Fruit fly (Drosophila melanogaster) whole organism, prepupa: ENCODE data around the gene Ugt304A1.
A peak's percentile ranks its signal among the peaks of the same experiment; 100 is the strongest.

Experiments used
- Blimp-1 ChIP-seq: fragments of 200-800 bp; sonication (Bioruptor generic); optimal IDR thresholded peaks from 3 replicates; lab custom pipeline; 2017; ENCODE audit warnings: missing biosample characterization, missing genetic modification characterization, mild to moderate bottlenecking, moderate library complexity, missing genetic modification reagents
- CG11294 ChIP-seq: fragments of 200-800 bp; sonication (Bioruptor generic); IDR thresholded peaks from 2 replicates; pipeline ENCODE4 v1.3.6; 2022; ENCODE audit warnings: missing biosample characterization, missing genetic modification characterization
- CG11762 ChIP-seq: fragments of 200-800 bp; sonication (Bioruptor generic); optimal IDR thresholded peaks from 3 replicates; lab custom pipeline; 2016; ENCODE audit warnings: missing biosample characterization, missing genetic modification characterization; ENCODE audit not compliant: insufficient read depth
- CG11902 ChIP-seq: fragments of 200-800 bp; sonication (Bioruptor generic); optimal IDR thresholded peaks from 3 replicates; lab custom pipeline; 2016; ENCODE audit warnings: missing biosample characterization, missing genetic modification characterization
- CG15336 ChIP-seq: fragments of 200-800 bp; sonication (Bioruptor generic); IDR thresholded peaks from 2 replicates; pipeline ENCODE4 v1.3.6; 2022; ENCODE audit warnings: missing biosample characterization, missing genetic modification characterization
- CG1621 ChIP-seq: fragments of 200-800 bp; sonication (Bioruptor generic); optimal IDR thresholded peaks from 3 replicates; lab custom pipeline; 2018; ENCODE audit warnings: missing biosample characterization, mild to moderate bottlenecking, missing genetic modification characterization
- CG16779 ChIP-seq: fragments of 200-800 bp; sonication (Bioruptor generic); optimal IDR thresholded peaks from 3 replicates; lab custom pipeline; 2017; ENCODE audit warnings: missing biosample characterization, mild to moderate bottlenecking, missing genetic modification characterization
- CG4318 ChIP-seq: fragments of 200-800 bp; sonication (Bioruptor generic); optimal IDR thresholded peaks from 3 replicates; lab custom pipeline; 2017; ENCODE audit warnings: missing biosample characterization, mild to moderate bottlenecking, missing genetic modification characterization
- CG6276 ChIP-seq: fragments of 200-800 bp; sonication (Bioruptor generic); optimal IDR thresholded peaks from 2 replicates; lab custom pipeline; 2017; ENCODE audit warnings: missing biosample characterization, mild to moderate bottlenecking, missing genetic modification characterization
- CG6792 ChIP-seq: fragments of 200-800 bp; sonication (Bioruptor generic); optimal IDR thresholded peaks from 3 replicates; lab custom pipeline; 2016; ENCODE audit warnings: missing biosample characterization, missing genetic modification characterization
- CG6808 ChIP-seq: fragments of 200-800 bp; sonication (Bioruptor generic); optimal IDR thresholded peaks from 3 replicates; lab custom pipeline; 2017; ENCODE audit warnings: missing biosample characterization, missing genetic modification characterization, mild to moderate bottlenecking, moderate library complexity, missing genetic modification reagents
- CG7368 ChIP-seq: fragments of 200-800 bp; sonication (Bioruptor generic); optimal IDR thresholded peaks from 3 replicates; lab custom pipeline; 2016; ENCODE audit warnings: missing biosample characterization, missing genetic modification characterization
- CG8119 ChIP-seq: fragments of 200-800 bp; sonication (Bioruptor generic); IDR thresholded peaks from 3 replicates; pipeline ENCODE4 v1.3.6; 2022; ENCODE audit warnings: missing biosample characterization, missing genetic modification characterization
- CG8632 ChIP-seq: fragments of 200-800 bp; sonication (Bioruptor generic); optimal IDR thresholded peaks from 3 replicates; lab custom pipeline; 2016; ENCODE audit warnings: missing biosample characterization, missing genetic modification characterization
- Eip75B ChIP-seq: fragments of 200-800 bp; sonication (Bioruptor generic); optimal IDR thresholded peaks from 3 replicates; lab custom pipeline; 2016; ENCODE audit warnings: missing biosample characterization, missing genetic modification characterization
- Eip78C ChIP-seq: fragments of 200-800 bp; sonication (Bioruptor generic); peaks from one replicate; lab custom pipeline; 2016; ENCODE audit warnings: missing biosample characterization, missing genetic modification characterization
- Ets96B ChIP-seq: fragments of 200-800 bp; optimal IDR thresholded peaks from 2 replicates; lab custom pipeline; 2019; ENCODE audit warnings: missing biosample characterization, mild to moderate bottlenecking, missing genetic modification characterization, moderate library complexity
- Gug ChIP-seq: fragments of 200-800 bp; sonication (Bioruptor generic); IDR thresholded peaks from 2 replicates; pipeline ENCODE4 v1.3.6; 2022; ENCODE audit warnings: missing biosample characterization, missing genetic modification characterization
- Hr38 ChIP-seq: sonication (Bioruptor generic); optimal IDR thresholded peaks from 2 replicates; lab custom pipeline; 2016; ENCODE audit warnings: missing biosample characterization, missing genetic modification characterization
- Hr39 ChIP-seq: fragments of 200-800 bp; sonication (Bioruptor generic); optimal IDR thresholded peaks from 2 replicates; lab custom pipeline; 2016; ENCODE audit warnings: missing biosample characterization, missing genetic modification characterization
- OdsH ChIP-seq: fragments of 200-800 bp; sonication (Bioruptor generic); optimal IDR thresholded peaks from 3 replicates; lab custom pipeline; 2016; ENCODE audit warnings: missing biosample characterization, missing genetic modification characterization
- Sox14 ChIP-seq: fragments of 200-800 bp; sonication (Bioruptor generic); optimal IDR thresholded peaks from 3 replicates; lab custom pipeline; 2016; ENCODE audit warnings: missing biosample characterization, missing genetic modification characterization
- achi ChIP-seq: fragments of 200-800 bp; sonication (Bioruptor generic); optimal IDR thresholded peaks from 3 replicates; lab custom pipeline; 2016; ENCODE audit warnings: missing biosample characterization, missing genetic modification characterization
- acj6 ChIP-seq: fragments of 200-800 bp; sonication (Bioruptor generic); optimal IDR thresholded peaks from 3 replicates; lab custom pipeline; 2016; ENCODE audit warnings: missing biosample characterization, missing genetic modification characterization
- cyc ChIP-seq: fragments of 200-800 bp; sonication (Bioruptor generic); optimal IDR thresholded peaks from 3 replicates; lab custom pipeline; 2016; ENCODE audit warnings: missing biosample characterization, missing genetic modification characterization
- dac ChIP-seq: fragments of 200-800 bp; sonication (Bioruptor generic); optimal IDR thresholded peaks from 2 replicates; lab custom pipeline; 2017; ENCODE audit warnings: missing biosample characterization, mild to moderate bottlenecking, missing genetic modification characterization
- dsx ChIP-seq: fragments of 200-800 bp; optimal IDR thresholded peaks from 3 replicates; lab custom pipeline; 2019; ENCODE audit warnings: missing biosample characterization, mild to moderate bottlenecking, missing genetic modification characterization, moderate library complexity; ENCODE audit not compliant: poor library complexity, severe bottlenecking
- eg ChIP-seq: fragments of 200-800 bp; sonication (Bioruptor generic); IDR thresholded peaks from 3 replicates; pipeline ENCODE4 v1.3.6; 2022; ENCODE audit warnings: missing biosample characterization, missing genetic modification characterization
- esn ChIP-seq: fragments of 200-800 bp; sonication (Bioruptor generic); optimal IDR thresholded peaks from 2 replicates; lab custom pipeline; 2016; ENCODE audit warnings: missing biosample characterization, mild to moderate bottlenecking, missing genetic modification characterization, moderate library complexity
- fd59A ChIP-seq: fragments of 200-800 bp; sonication (Bioruptor generic); optimal IDR thresholded peaks from 2 replicates; lab custom pipeline; 2017; ENCODE audit warnings: missing biosample characterization, mild to moderate bottlenecking, missing genetic modification characterization, missing genetic modification reagents
- fd85E ChIP-seq: fragments of 200-800 bp; sonication (Bioruptor generic); optimal IDR thresholded peaks from 3 replicates; lab custom pipeline; 2016; ENCODE audit warnings: missing biosample characterization, missing genetic modification characterization
- fkh ChIP-seq: fragments of 200-800 bp; sonication (Bioruptor generic); optimal IDR thresholded peaks from 3 replicates; lab custom pipeline; 2017; ENCODE audit warnings: missing biosample characterization, mild to moderate bottlenecking, missing genetic modification characterization, moderate library complexity
- lz ChIP-seq: fragments of 200-800 bp; sonication (Bioruptor generic); optimal IDR thresholded peaks from 3 replicates; lab custom pipeline; 2016; ENCODE audit warnings: missing biosample characterization, missing genetic modification characterization
- net ChIP-seq: fragments of 200-800 bp; sonication (Bioruptor generic); optimal IDR thresholded peaks from 3 replicates; lab custom pipeline; 2016; ENCODE audit warnings: missing biosample characterization, missing genetic modification characterization
- salr ChIP-seq, 2 experiments: fragments of 200-800 bp; sonication (Bioruptor generic); optimal IDR thresholded peaks; 3 replicates each; lab custom pipeline; 2016 to 2018; ENCODE audit warnings: missing biosample characterization in 2 of 2, missing genetic modification characterization in 2 of 2, mild to moderate bottlenecking in 1 of 2
- spab ChIP-seq: fragments of 200-800 bp; sonication (Bioruptor generic); optimal IDR thresholded peaks from 2 replicates; lab custom pipeline; 2017; ENCODE audit warnings: missing biosample characterization, mild to moderate bottlenecking, missing genetic modification characterization, missing genetic modification reagents
- ss ChIP-seq, 2 experiments: fragments of 200-800 bp; sonication (Bioruptor generic); optimal IDR thresholded peaks; 2 replicates in 1 of 2; 3 replicates in 1 of 2; lab custom pipeline; 2017 to 2018; ENCODE audit warnings: mild to moderate bottlenecking in 2 of 2, missing biosample characterization in 2 of 2, missing genetic modification characterization in 2 of 2, moderate library complexity in 1 of 2
- topi ChIP-seq: fragments of 200-800 bp; sonication (Bioruptor generic); optimal IDR thresholded peaks from 3 replicates; lab custom pipeline; 2016; ENCODE audit warnings: missing biosample characterization, missing genetic modification characterization
- vri ChIP-seq: fragments of 200-800 bp; sonication (Bioruptor generic); optimal IDR thresholded peaks from 3 replicates; lab custom pipeline; 2016; ENCODE audit warnings: missing biosample characterization, mild to moderate bottlenecking, missing genetic modification characterization

The Ugt304A1 gene

DNA sequence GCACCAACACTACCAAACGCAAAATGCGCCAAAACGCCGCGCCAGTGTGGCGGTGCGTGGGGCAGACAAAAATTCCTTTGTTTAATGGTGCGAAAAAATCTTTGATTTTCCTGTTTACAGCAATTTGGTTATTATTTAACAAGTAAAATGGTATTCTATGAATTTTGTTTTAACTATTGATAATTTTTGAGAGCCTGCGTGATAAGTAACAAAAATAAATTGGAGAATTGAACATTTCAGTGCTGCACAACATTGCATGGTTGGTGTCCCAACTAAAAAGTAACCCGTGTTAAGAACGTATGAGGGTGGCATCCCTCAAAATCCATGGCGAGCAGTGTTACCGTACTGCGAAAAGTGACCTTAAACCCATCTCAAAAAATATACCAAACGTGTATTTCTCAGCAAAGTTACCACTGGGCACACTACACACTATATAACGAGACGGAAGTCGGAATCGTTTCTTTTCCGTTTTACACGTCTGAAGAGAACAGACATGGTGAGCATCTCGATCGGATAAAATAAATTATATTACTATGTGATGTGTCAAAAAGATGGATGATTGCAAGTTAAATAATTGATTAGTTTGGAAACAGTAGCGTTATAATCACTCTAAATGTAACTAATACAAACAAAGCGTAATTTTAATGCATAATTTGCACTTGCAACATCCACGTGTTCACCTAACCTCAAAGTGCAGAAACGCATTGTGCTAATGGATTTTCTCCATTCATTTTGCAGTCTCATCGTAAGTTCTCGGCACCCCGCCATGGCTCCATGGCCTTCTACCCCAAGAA lies 46.4 kb upstream of the Ugt304A1 start, which contains the start of the genes CG6693 and RpL3 (continued):
- TF ChIP-seq eg (GFP tag; lab: Robert Waterston, UW), result peak; percentile 72; the same call in 2 of the 3 replicates
- TF ChIP-seq fkh, result peak; percentile 28
- TF ChIP-seq vri, result peak; percentile 86
- peak; percentile 82 to 83 for TF ChIP-seq ss (GFP tag; optimal IDR thresholded peaks at IDR 0.05; lab: Kevin White, UChicago)
- TF ChIP-seq Sox14 (GFP tag; lab: Kevin White, UChicago), result peak; percentile 53
- peak; percentile 59 for TF ChIP-seq Ets96B (tag; lab: Kevin White, UChicago)
- TF ChIP-seq achi, result peak; percentile 47
- peak; percentile 91 for TF ChIP-seq Eip78C
- TF ChIP-seq Blimp-1, result peak; percentile 38
- peak; percentile 23 for TF ChIP-seq fd59A
- TF ChIP-seq CG7368 (GFP tag; lab: Kevin White, UChicago), result peak; percentile 59
- TF ChIP-seq cyc (GFP tag; lab: Kevin White, UChicago), result peak; percentile 41
- TF ChIP-seq CG11762, result peak; percentile 51
- no peak for TF ChIP-seq Hr38 (GFP tag; lab: Kevin White, UChicago)
- TF ChIP-seq dac (GFP tag; lab: Kevin White, UChicago), result no peak
- TF ChIP-seq CG6792 (GFP tag; lab: Kevin White, UChicago), result peak; percentile 43
- peak; percentile 44; the same call in 1 of the 2 replicates for TF ChIP-seq CG15336 (GFP tag; lab: Robert Waterston, UW)
- TF ChIP-seq acj6 (GFP tag; lab: Kevin White, UChicago), result no peak
- TF ChIP-seq fd85E (GFP tag; lab: Kevin White, UChicago), result peak; percentile 53
- TF ChIP-seq OdsH, result no peak

DNA sequence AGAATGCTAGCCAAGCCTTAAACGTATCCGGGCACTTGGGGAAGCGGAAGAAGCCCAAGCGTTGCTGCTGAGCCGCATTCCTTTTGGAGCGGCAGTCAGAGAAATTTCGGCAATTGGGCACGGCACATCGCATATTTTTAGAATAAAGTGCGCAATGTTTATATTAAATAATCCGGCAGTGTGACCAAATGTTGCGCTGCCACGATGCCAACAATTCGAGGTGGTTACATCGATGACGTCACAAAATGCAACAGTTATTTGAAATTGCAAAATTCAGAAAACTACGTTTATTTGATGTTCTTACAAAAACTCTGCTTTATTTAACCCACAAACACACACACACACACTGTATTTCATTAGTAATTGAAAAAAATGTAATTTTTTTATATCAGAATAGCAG lies 44.7 kb upstream of the Ugt304A1 start, which contains the start of gene CG6689:
Gene CG6689 (minus strand): TSS at position 182 of the 400 bp plus-strand sequence.
- TF ChIP-seq CG11294 (GFP tag; lab: Robert Waterston, UW) (no peak), CG6276 (no peak), OdsH (no peak), Eip78C (peak; percentile 35), achi (no peak), topi (no peak), CG16779 (tag; lab: Kevin White, UChicago) (no peak), CG15336 (GFP tag; lab: Robert Waterston, UW) (0 out of 2 replicates have a peak, but pooled peaks have one; percentile 10), CG8632 (no peak), CG1621 (no peak), Gug (GFP tag; lab: Robert Waterston, UW) (no peak), fkh (peak; percentile 87), CG11762 (no peak), acj6 (GFP tag; lab: Kevin White, UChicago) (no peak), CG6792 (GFP tag; lab: Kevin White, UChicago) (no peak), vri (peak; percentile 97), CG4318 (GFP tag; lab: Kevin White, UChicago) (no peak), Sox14 (GFP tag; lab: Kevin White, UChicago) (peak; percentile 53), lz (GFP tag; lab: Kevin White, UChicago) (no peak), CG11902 (GFP tag; lab: Kevin White, UChicago) (no peak), CG8119 (no peak), fd85E (GFP tag; lab: Kevin White, UChicago) (no peak), Eip75B (GFP tag; lab: Kevin White, UChicago) (peak; percentile 2), esn (GFP tag; lab: Kevin White, UChicago) (peak; percentile 33), dac (GFP tag; lab: Kevin White, UChicago) (no peak), salr (GFP tag; optimal IDR thresholded peaks at IDR 0.05; lab: Kevin White, UChicago) (no peak), net (GFP tag; lab: Kevin White, UChicago) (no peak), CG6808 (GFP tag; lab: Kevin White, UChicago) (no peak), dsx (GFP tag; lab: Kevin White, UChicago) (no peak), Hr39 (no peak), spab (no peak), ss (GFP tag; optimal IDR thresholded peaks at IDR 0.05; lab: Kevin White, UChicago) (no peak)
